ENCODE assay signal across 1 fruit fly cellular context in genomic region chr3R:21612902-21613301, dm6.
TF ChIP-seq lines count a peak whose summit lies in the region.

No protein-coding gene starts in this region.

TF ChIP-seq in whole organism, embryonic, 481 proteins besides CTCF, POLR2A, EP300 and RAD21 (continued from another document):
- TF ChIP-seq CG18011 (GFP tag; optimal IDR thresholded peaks at IDR 0.05; lab: Kevin White, UChicago), result peak; percentile 9
- TF ChIP-seq CG2712 (tag; optimal IDR thresholded peaks at IDR 0.05; lab: Kevin White, UChicago), result peak; percentile 5
- TF ChIP-seq CG12155 (GFP tag; optimal IDR thresholded peaks at IDR 0.05; lab: Kevin White, UChicago), result peak; percentile 9
- no peak for TF ChIP-seq Dp (GFP tag; optimal IDR thresholded peaks at IDR 0.05; lab: Kevin White, UChicago)
- TF ChIP-seq Sox102F (GFP tag; optimal IDR thresholded peaks at IDR 0.05; lab: Kevin White, UChicago), result peak; percentile 74
- TF ChIP-seq CG2889 (GFP tag; IDR thresholded peaks at IDR 0.05; lab: Robert Waterston, UW), result no peak
- TF ChIP-seq Ssrp (tag; optimal IDR thresholded peaks at IDR 0.05; lab: Kevin White, UChicago), result peak; percentile 57
